Worm (Caenorhabditis elegans) whole organism, L2 larva: Measurements from ENCODE around the gene Y19D2B.2.
A peak's percentile ranks its signal among the peaks of the same experiment; 100 is the strongest.

Source experiments
- C34F6.9 ChIP-seq: fragments of 150-350 bp; optimal IDR thresholded peaks from 2 replicates; lab custom pipeline; 2014; ENCODE audit warnings: missing biosample characterization, missing genetic modification characterization
- Y55F3AM.14 ChIP-seq: fragments of 200-800 bp; sonication (Bioruptor generic); optimal IDR thresholded peaks from 2 replicates; lab custom pipeline; 2018; ENCODE audit warnings: mild to moderate bottlenecking, missing genetic modification characterization, missing compliant biosample characterization
- ZK546.5 ChIP-seq: sonication (generic microtip); optimal IDR thresholded peaks from 2 replicates; lab custom pipeline; 2017; ENCODE audit warnings: missing biosample characterization, missing genetic modification characterization
- alr-1 ChIP-seq: fragments of 150-350 bp; optimal IDR thresholded peaks from 2 replicates; lab custom pipeline; 2014; ENCODE audit warnings: missing biosample characterization, missing genetic modification characterization
- aly-2 ChIP-seq: fragments of 150-350 bp; optimal IDR thresholded peaks from 2 replicates; lab custom pipeline; 2014; ENCODE audit warnings: missing biosample characterization, missing genetic modification characterization
- blmp-1 ChIP-seq: sonication (generic microtip); optimal IDR thresholded peaks from 2 replicates; lab custom pipeline; 2017; ENCODE audit warnings: missing genetic modification characterization, mild to moderate bottlenecking, missing compliant biosample characterization, antibody characterized with exemption, moderate library complexity; ENCODE audit not compliant: insufficient read depth
- ceh-82 ChIP-seq: fragments of 150-350 bp; optimal IDR thresholded peaks from 2 replicates; lab custom pipeline; 2014; ENCODE audit warnings: missing biosample characterization, missing genetic modification characterization
- crh-2 ChIP-seq: sonication (generic microtip); optimal IDR thresholded peaks from 2 replicates; lab custom pipeline; 2017; ENCODE audit warnings: missing biosample characterization, missing genetic modification characterization
- egl-27 ChIP-seq: sonication (generic microtip); optimal IDR thresholded peaks from 3 replicates; lab custom pipeline; 2017; ENCODE audit warnings: missing biosample characterization, missing genetic modification reagents, missing genetic modification characterization
- elt-3 ChIP-seq: sonication (generic microtip); optimal IDR thresholded peaks from 2 replicates; lab custom pipeline; 2017; ENCODE audit warnings: missing biosample characterization, missing genetic modification characterization
- fos-1 ChIP-seq: fragments of 150-350 bp; optimal IDR thresholded peaks from 2 replicates; lab custom pipeline; 2014; ENCODE audit warnings: missing biosample characterization, missing genetic modification characterization
- gmeb-1 ChIP-seq: fragments of 150-350 bp; optimal IDR thresholded peaks from 2 replicates; lab custom pipeline; 2014; ENCODE audit warnings: missing biosample characterization, missing genetic modification characterization
- lin-13 ChIP-seq: fragments of 150-350 bp; optimal IDR thresholded peaks from 2 replicates; lab custom pipeline; 2014; ENCODE audit warnings: missing biosample characterization, missing genetic modification reagents, missing genetic modification characterization
- lin-39 ChIP-seq: fragments of 150-350 bp; optimal IDR thresholded peaks from 2 replicates; lab custom pipeline; 2014; ENCODE audit warnings: missing biosample characterization, missing genetic modification reagents, missing genetic modification characterization
- lsy-2 ChIP-seq, 2 experiments: fragments of 150-350 bp in 1 of 2; sonication (generic microtip) in 1 of 2; optimal IDR thresholded peaks; 2 replicates each; lab custom pipeline; 2014 to 2017; ENCODE audit warnings: missing biosample characterization in 2 of 2, missing genetic modification characterization in 2 of 2
- mab-5 ChIP-seq: fragments of 150-350 bp; optimal IDR thresholded peaks from 2 replicates; lab custom pipeline; 2014; ENCODE audit warnings: missing biosample characterization, missing genetic modification characterization
- mbf-1 ChIP-seq: sonication (generic microtip); optimal IDR thresholded peaks from 2 replicates; lab custom pipeline; 2017; ENCODE audit warnings: missing biosample characterization, missing genetic modification characterization
- mdl-1 ChIP-seq, 2 experiments: fragments of 150-350 bp in 1 of 2; sonication (generic microtip) in 1 of 2; optimal IDR thresholded peaks; 2 replicates each; lab custom pipeline; 2017; ENCODE audit warnings: missing biosample characterization in 2 of 2, missing genetic modification characterization in 2 of 2
- nhr-10 ChIP-seq: sonication (generic microtip); optimal IDR thresholded peaks from 2 replicates; lab custom pipeline; 2017; ENCODE audit warnings: missing biosample characterization, missing genetic modification characterization
- nhr-12 ChIP-seq: fragments of 150-350 bp; optimal IDR thresholded peaks from 2 replicates; lab custom pipeline; 2014; ENCODE audit warnings: missing biosample characterization, missing genetic modification characterization
- nhr-129 ChIP-seq: fragments of 150-350 bp; optimal IDR thresholded peaks from 2 replicates; lab custom pipeline; 2014; ENCODE audit warnings: missing biosample characterization, missing genetic modification characterization
- nhr-21 ChIP-seq: fragments of 150-350 bp; optimal IDR thresholded peaks from 2 replicates; lab custom pipeline; 2014; ENCODE audit warnings: missing biosample characterization, missing genetic modification characterization
- nhr-23 ChIP-seq: fragments of 150-350 bp; optimal IDR thresholded peaks from 2 replicates; lab custom pipeline; 2014; ENCODE audit warnings: missing biosample characterization, missing genetic modification reagents, missing genetic modification characterization
- nhr-237 ChIP-seq: fragments of 150-350 bp; optimal IDR thresholded peaks from 2 replicates; lab custom pipeline; 2014; ENCODE audit warnings: missing biosample characterization, missing genetic modification characterization
- nhr-25 ChIP-seq: fragments of 150-350 bp; sonication (generic microtip); optimal IDR thresholded peaks from 3 replicates; lab custom pipeline; 2014; ENCODE audit warnings: missing biosample characterization, missing genetic modification characterization
- nhr-6 ChIP-seq: fragments of 150-350 bp; optimal IDR thresholded peaks from 2 replicates; lab custom pipeline; 2014; ENCODE audit warnings: missing biosample characterization, missing genetic modification characterization
- nhr-77 ChIP-seq: fragments of 150-350 bp; optimal IDR thresholded peaks from 2 replicates; lab custom pipeline; 2014; ENCODE audit warnings: missing biosample characterization, missing genetic modification characterization
- peb-1 ChIP-seq: fragments of 150-350 bp; optimal IDR thresholded peaks from 2 replicates; lab custom pipeline; 2014; ENCODE audit warnings: missing biosample characterization, missing genetic modification characterization
- sem-4 ChIP-seq: fragments of 150-350 bp; optimal IDR thresholded peaks from 2 replicates; lab custom pipeline; 2014; ENCODE audit warnings: missing biosample characterization, missing genetic modification reagents, missing genetic modification characterization
- skn-1 ChIP-seq: sonication (generic microtip); optimal IDR thresholded peaks from 2 replicates; lab custom pipeline; 2017; ENCODE audit warnings: missing biosample characterization, missing genetic modification characterization
- sma-3 ChIP-seq: sonication (generic microtip); optimal IDR thresholded peaks from 2 replicates; lab custom pipeline; 2016; ENCODE audit warnings: missing genetic modification reagents, missing genetic modification characterization, missing compliant biosample characterization
- unc-55 ChIP-seq: fragments of 150-350 bp; sonication (generic microtip); optimal IDR thresholded peaks from 3 replicates; lab custom pipeline; 2014; ENCODE audit warnings: missing biosample characterization, missing genetic modification reagents, missing genetic modification characterization
- zag-1 ChIP-seq: fragments of 150-350 bp; optimal IDR thresholded peaks from 2 replicates; lab custom pipeline; 2014; ENCODE audit warnings: missing biosample characterization, missing genetic modification characterization
- ztf-1 ChIP-seq: fragments of 200-800 bp; sonication (Bioruptor generic); conservative IDR thresholded peaks from 2 replicates; pipeline ENCODE4 v1.3.6; 2022; ENCODE audit warnings: missing genetic modification characterization, missing compliant biosample characterization
- ztf-11 ChIP-seq: sonication (generic microtip); optimal IDR thresholded peaks from 2 replicates; lab custom pipeline; 2017; ENCODE audit warnings: missing biosample characterization, missing genetic modification characterization

The Y19D2B.2 gene

DNA sequence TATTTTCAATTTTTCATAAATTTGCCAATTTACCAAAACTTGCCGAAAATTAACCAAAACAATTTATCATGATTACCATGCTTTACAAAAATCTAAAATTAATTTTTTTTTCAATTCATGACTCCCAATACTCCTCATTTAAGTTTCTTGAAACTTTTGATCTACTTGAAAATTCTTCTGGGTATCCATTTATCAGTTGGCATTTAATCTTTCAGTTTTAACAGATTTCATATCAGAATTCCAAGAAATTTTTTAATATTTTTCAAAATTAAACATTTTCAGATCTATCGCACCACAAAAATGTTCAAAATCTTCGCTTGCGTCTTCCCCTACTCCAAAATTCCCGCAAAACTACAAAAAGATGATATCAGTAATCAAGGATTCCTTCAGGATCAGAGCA is at the start of gene Y19D2B.2:
Gene Y19D2B.2 (plus strand): TSS at position 301 of the 400 bp plus-strand sequence.
- TF ChIP-seq mdl-1 (tag; optimal IDR thresholded peaks at IDR 0.05; lab: Kevin White, UChicago) (no peak), nhr-10 (tag; lab: Kevin White, UChicago) (no peak), mab-5 (tag; lab: Kevin White, UChicago) (no peak), ZK546.5 (tag; lab: Kevin White, UChicago) (no peak), nhr-77 (tag; lab: Kevin White, UChicago) (no peak), mbf-1 (tag; lab: Kevin White, UChicago) (no peak), aly-2 (no peak), nhr-129 (tag; lab: Kevin White, UChicago) (no peak)
- TF ChIP-seq, all 48 proteins: peak for 0

DNA sequence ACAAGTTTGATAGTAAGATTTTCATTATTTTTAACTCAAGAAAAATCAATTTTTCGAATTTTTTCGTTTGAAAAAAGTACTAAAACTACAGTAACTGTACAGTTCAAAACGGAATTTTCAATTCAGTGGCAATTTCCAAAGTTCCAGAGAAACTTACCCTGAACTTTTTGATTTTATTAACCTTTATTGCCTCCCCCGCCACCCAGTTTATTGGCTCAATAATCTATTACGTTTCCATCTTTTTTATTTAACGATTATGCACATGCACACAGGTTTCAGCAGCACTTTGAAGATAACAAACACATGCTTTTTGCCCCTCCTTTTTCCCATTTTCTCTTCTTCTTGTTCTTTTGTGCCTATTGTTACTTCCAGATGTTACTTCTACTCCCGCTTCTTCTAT is 43.4 kb upstream of the Y19D2B.2 start, which contains the start of gene lurp-1:
Gene lurp-1 (plus strand): TSS at position 301 of the 400 bp plus-strand sequence.
- TF ChIP-seq zag-1 (tag; lab: Kevin White, UChicago) (no peak), crh-2 (tag; lab: Kevin White, UChicago) (no peak), nhr-12 (tag; lab: Kevin White, UChicago) (no peak), lin-39 (tag; lab: Kevin White, UChicago) (no peak), blmp-1 (no peak), nhr-129 (tag; lab: Kevin White, UChicago) (no peak), ztf-1 (no peak), gmeb-1 (no peak), nhr-21 (tag; lab: Kevin White, UChicago) (no peak), egl-27 (tag; lab: Kevin White, UChicago) (no peak), lin-13 (no peak), nhr-77 (tag; lab: Kevin White, UChicago) (no peak)

DNA sequence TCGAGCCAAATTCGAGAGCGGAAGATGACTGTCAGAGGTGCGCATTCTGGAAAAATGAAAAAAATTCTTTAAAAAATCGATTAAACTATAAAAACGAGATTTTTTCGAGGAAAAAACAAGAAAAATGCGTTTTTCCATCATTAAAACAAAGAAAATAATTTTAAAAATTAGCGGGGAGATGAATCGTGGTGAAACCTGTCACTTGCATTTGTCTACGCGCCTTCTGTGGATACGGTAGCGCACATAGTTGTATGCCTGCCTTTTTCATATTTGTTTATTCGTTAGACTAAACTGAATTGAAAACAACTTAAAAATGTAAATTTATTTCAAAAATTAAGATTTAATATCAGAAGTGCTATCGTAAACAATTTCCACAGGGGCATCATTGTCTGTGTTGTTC is 39.7 kb upstream of the Y19D2B.2 start, which contains the start of gene egg-3:
Gene egg-3 (minus strand): TSS at position 46 of the 400 bp plus-strand sequence.
- TF ChIP-seq lsy-2 (tag; optimal IDR thresholded peaks at IDR 0.05; lab: Kevin White, UChicago): no peak
- TF ChIP-seq sem-4 (tag; lab: Kevin White, UChicago): no peak
- no peak for TF ChIP-seq nhr-12 (tag; lab: Kevin White, UChicago)
- TF ChIP-seq mbf-1 (tag; lab: Kevin White, UChicago): no peak
- no peak for TF ChIP-seq aly-2
- no peak for TF ChIP-seq ceh-82

DNA sequence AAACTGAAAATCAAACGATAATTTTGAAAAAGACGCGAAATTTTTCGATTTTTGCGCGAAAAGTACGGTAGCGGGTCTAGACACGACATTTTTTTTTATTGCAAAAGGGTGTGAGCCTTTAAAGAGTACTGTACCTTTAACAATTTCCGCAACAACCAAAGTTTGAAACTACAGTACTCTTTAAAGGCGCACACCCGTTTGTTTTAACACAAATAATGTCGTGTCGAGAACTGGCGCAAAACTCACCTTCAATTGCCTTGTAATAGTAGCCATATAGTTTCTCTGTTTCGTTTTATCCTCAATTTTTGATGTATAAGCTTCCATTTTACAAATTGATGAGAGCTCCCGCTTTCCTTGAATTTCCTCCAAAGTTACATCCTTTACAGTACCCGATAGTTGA is 38.8 kb upstream of the Y19D2B.2 start:
- no peak for TF ChIP-seq mdl-1 (tag; optimal IDR thresholded peaks at IDR 0.05; lab: Kevin White, UChicago)
- TF ChIP-seq lin-39 (tag; lab: Kevin White, UChicago): no peak
- no peak for TF ChIP-seq zag-1 (tag; lab: Kevin White, UChicago)
- TF ChIP-seq blmp-1: no peak
- no peak for TF ChIP-seq ztf-1
- no peak for TF ChIP-seq nhr-10 (tag; lab: Kevin White, UChicago)
- TF ChIP-seq alr-1 (tag; lab: Kevin White, UChicago): no peak
- no peak for TF ChIP-seq mab-5 (tag; lab: Kevin White, UChicago)
- TF ChIP-seq ceh-82: no peak
- TF ChIP-seq nhr-237: no peak
- TF ChIP-seq nhr-6 (tag; lab: Kevin White, UChicago): no peak
- TF ChIP-seq unc-55: no peak
- no peak for TF ChIP-seq C34F6.9 (tag; lab: Kevin White, UChicago)
- no peak for TF ChIP-seq crh-2 (tag; lab: Kevin White, UChicago)
- no peak for TF ChIP-seq peb-1 (tag; lab: Kevin White, UChicago)
- TF ChIP-seq elt-3 (tag; lab: Kevin White, UChicago): no peak
- no peak for TF ChIP-seq ZK546.5 (tag; lab: Kevin White, UChicago)
- no peak for TF ChIP-seq fos-1
- no peak for TF ChIP-seq nhr-23 (tag; lab: Kevin White, UChicago)

DNA sequence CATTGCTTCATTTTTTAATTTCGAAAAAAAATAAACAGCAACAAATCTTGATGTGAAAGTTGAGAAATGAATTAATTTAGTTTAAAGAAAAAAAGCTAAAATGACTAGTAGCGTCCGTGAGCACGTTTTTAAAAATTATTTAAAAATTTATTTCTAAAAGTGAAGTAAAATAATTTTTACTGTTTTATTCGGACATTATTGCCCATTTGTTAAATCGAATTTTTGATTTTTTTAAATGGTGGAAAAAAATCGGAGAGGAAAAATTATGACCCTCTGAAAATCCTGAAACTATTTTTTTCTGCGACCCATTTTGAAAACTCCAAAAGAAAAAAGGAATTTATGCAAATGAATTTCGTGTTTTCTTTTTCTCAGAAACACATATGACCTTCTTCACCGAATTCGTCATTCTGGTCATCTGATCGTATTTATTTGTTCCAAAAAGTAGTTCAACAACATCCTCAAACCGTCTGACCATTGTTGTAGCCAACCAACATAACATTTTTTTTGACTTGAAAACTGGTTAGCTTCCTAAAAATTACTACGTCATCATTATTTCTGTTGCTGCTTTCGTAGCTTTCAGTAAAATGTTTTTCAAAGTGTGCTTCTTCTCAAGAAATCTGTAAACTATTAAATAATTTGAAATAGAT is 38.1 kb upstream of the Y19D2B.2 start, which contains the start of gene F44F4.3:
Gene F44F4.3 (minus strand): TSS at position 51 of the 647 bp plus-strand sequence.
- TF ChIP-seq nhr-25 (peak; percentile 49), ZK546.5 (tag; lab: Kevin White, UChicago) (no peak)

DNA sequence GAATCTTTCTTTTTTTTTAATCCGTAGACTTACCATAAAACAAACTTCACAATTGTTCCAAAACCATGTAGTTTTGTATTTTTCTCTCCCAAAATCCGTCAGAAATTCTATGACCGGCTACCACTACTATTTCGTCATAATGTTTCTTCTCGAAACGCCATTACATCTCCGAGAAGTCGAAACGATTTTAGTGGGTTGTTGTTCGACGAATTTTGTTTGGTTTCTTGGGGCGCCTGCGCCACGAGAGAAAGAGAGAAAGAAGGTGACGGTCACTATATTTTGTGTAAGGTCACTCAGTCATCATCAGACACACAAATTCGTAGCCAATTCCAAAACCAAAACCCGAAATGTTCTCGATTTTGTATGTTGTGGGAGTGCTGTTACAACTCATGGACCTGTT is 37.0 kb upstream of the Y19D2B.2 start:
- TF ChIP-seq nhr-237 (no peak), skn-1 (tag; lab: Kevin White, UChicago) (no peak), ztf-11 (tag; lab: Kevin White, UChicago) (no peak), nhr-129 (tag; lab: Kevin White, UChicago) (peak; percentile 67), egl-27 (tag; lab: Kevin White, UChicago) (no peak), Y55F3AM.14 (GFP tag; lab: Kevin White, UChicago) (no peak), nhr-25 (peak; percentile 75), fos-1 (peak; percentile 17), sma-3 (GFP tag; lab: Kevin White, UChicago) (peak; percentile 39)
